Worm (Caenorhabditis elegans) whole organism, L2 larva: ENCODE data around the gene cld-1.

ENCODE experiments used
- C34F6.9 ChIP-seq: fragments of 150-350 bp; optimal IDR thresholded peaks from 2 replicates; lab custom pipeline; 2014; ENCODE audit warnings: missing biosample characterization, missing genetic modification characterization
- R02D3.7 ChIP-seq: fragments of 150-350 bp; optimal IDR thresholded peaks from 2 replicates; lab custom pipeline; 2014; ENCODE audit warnings: missing biosample characterization, missing genetic modification characterization
- ZK546.5 ChIP-seq: sonication (generic microtip); optimal IDR thresholded peaks from 2 replicates; lab custom pipeline; 2017; ENCODE audit warnings: missing biosample characterization, missing genetic modification characterization
- ama-1 ChIP-seq: fragments of 150-350 bp; optimal IDR thresholded peaks from 2 replicates; lab custom pipeline; 2018; ENCODE audit warnings: inconsistent platforms
- ceh-16 ChIP-seq: fragments of 150-350 bp; optimal IDR thresholded peaks from 2 replicates; lab custom pipeline; 2014; ENCODE audit warnings: missing biosample characterization, missing genetic modification characterization
- ceh-82 ChIP-seq: fragments of 150-350 bp; optimal IDR thresholded peaks from 2 replicates; lab custom pipeline; 2014; ENCODE audit warnings: missing biosample characterization, missing genetic modification characterization
- crh-2 ChIP-seq: sonication (generic microtip); optimal IDR thresholded peaks from 2 replicates; lab custom pipeline; 2017; ENCODE audit warnings: missing biosample characterization, missing genetic modification characterization
- dmd-4 ChIP-seq: sonication (generic microtip); optimal IDR thresholded peaks from 2 replicates; lab custom pipeline; 2017; ENCODE audit warnings: missing biosample characterization, missing genetic modification characterization
- egl-27 ChIP-seq: sonication (generic microtip); optimal IDR thresholded peaks from 3 replicates; lab custom pipeline; 2017; ENCODE audit warnings: missing biosample characterization, missing genetic modification reagents, missing genetic modification characterization
- elt-3 ChIP-seq: sonication (generic microtip); optimal IDR thresholded peaks from 2 replicates; lab custom pipeline; 2017; ENCODE audit warnings: missing biosample characterization, missing genetic modification characterization
- fos-1 ChIP-seq: fragments of 150-350 bp; optimal IDR thresholded peaks from 2 replicates; lab custom pipeline; 2014; ENCODE audit warnings: missing biosample characterization, missing genetic modification characterization
- gmeb-1 ChIP-seq: fragments of 150-350 bp; optimal IDR thresholded peaks from 2 replicates; lab custom pipeline; 2014; ENCODE audit warnings: missing biosample characterization, missing genetic modification characterization
- lin-11 ChIP-seq: fragments of 150-350 bp; sonication (generic microtip); optimal IDR thresholded peaks from 2 replicates; lab custom pipeline; 2014; ENCODE audit warnings: missing biosample characterization, missing genetic modification characterization, inconsistent platforms, mixed read lengths
- lin-13 ChIP-seq: fragments of 150-350 bp; optimal IDR thresholded peaks from 2 replicates; lab custom pipeline; 2014; ENCODE audit warnings: missing biosample characterization, missing genetic modification reagents, missing genetic modification characterization
- lin-39 ChIP-seq: fragments of 150-350 bp; optimal IDR thresholded peaks from 2 replicates; lab custom pipeline; 2014; ENCODE audit warnings: missing biosample characterization, missing genetic modification reagents, missing genetic modification characterization
- lsy-2 ChIP-seq, 2 experiments: fragments of 150-350 bp in 1 of 2; sonication (generic microtip) in 1 of 2; optimal IDR thresholded peaks; 2 replicates each; lab custom pipeline; 2014 to 2017; ENCODE audit warnings: missing biosample characterization in 2 of 2, missing genetic modification characterization in 2 of 2
- mab-5 ChIP-seq: fragments of 150-350 bp; optimal IDR thresholded peaks from 2 replicates; lab custom pipeline; 2014; ENCODE audit warnings: missing biosample characterization, missing genetic modification characterization
- mbf-1 ChIP-seq: sonication (generic microtip); optimal IDR thresholded peaks from 2 replicates; lab custom pipeline; 2017; ENCODE audit warnings: missing biosample characterization, missing genetic modification characterization
- mdl-1 ChIP-seq, 2 experiments: fragments of 150-350 bp in 1 of 2; sonication (generic microtip) in 1 of 2; optimal IDR thresholded peaks; 2 replicates each; lab custom pipeline; 2017; ENCODE audit warnings: missing biosample characterization in 2 of 2, missing genetic modification characterization in 2 of 2
- nhr-10 ChIP-seq: sonication (generic microtip); optimal IDR thresholded peaks from 2 replicates; lab custom pipeline; 2017; ENCODE audit warnings: missing biosample characterization, missing genetic modification characterization
- nhr-21 ChIP-seq: fragments of 150-350 bp; optimal IDR thresholded peaks from 2 replicates; lab custom pipeline; 2014; ENCODE audit warnings: missing biosample characterization, missing genetic modification characterization
- nhr-23 ChIP-seq: fragments of 150-350 bp; optimal IDR thresholded peaks from 2 replicates; lab custom pipeline; 2014; ENCODE audit warnings: missing biosample characterization, missing genetic modification reagents, missing genetic modification characterization
- nhr-237 ChIP-seq: fragments of 150-350 bp; optimal IDR thresholded peaks from 2 replicates; lab custom pipeline; 2014; ENCODE audit warnings: missing biosample characterization, missing genetic modification characterization
- nhr-25 ChIP-seq: fragments of 150-350 bp; sonication (generic microtip); optimal IDR thresholded peaks from 3 replicates; lab custom pipeline; 2014; ENCODE audit warnings: missing biosample characterization, missing genetic modification characterization
- nhr-77 ChIP-seq: fragments of 150-350 bp; optimal IDR thresholded peaks from 2 replicates; lab custom pipeline; 2014; ENCODE audit warnings: missing biosample characterization, missing genetic modification characterization
- sem-4 ChIP-seq: fragments of 150-350 bp; optimal IDR thresholded peaks from 2 replicates; lab custom pipeline; 2014; ENCODE audit warnings: missing biosample characterization, missing genetic modification reagents, missing genetic modification characterization
- skn-1 ChIP-seq: sonication (generic microtip); optimal IDR thresholded peaks from 2 replicates; lab custom pipeline; 2017; ENCODE audit warnings: missing biosample characterization, missing genetic modification characterization
- sma-9 ChIP-seq, 2 experiments: fragments of 150-350 bp in 1 of 2; sonication (generic microtip) in 1 of 2; optimal IDR thresholded peaks; 2 replicates each; lab custom pipeline; 2014 to 2016; ENCODE audit warnings: missing genetic modification characterization in 2 of 2, mild to moderate bottlenecking in 1 of 2, missing biosample characterization in 1 of 2, missing compliant biosample characterization in 1 of 2, missing genetic modification reagents in 1 of 2, moderate library complexity in 1 of 2
- snpc-4 ChIP-seq: fragments of 150-350 bp; optimal IDR thresholded peaks from 2 replicates; lab custom pipeline; 2014; ENCODE audit warnings: missing biosample characterization, missing genetic modification characterization
- unc-39 ChIP-seq: fragments of 150-350 bp; optimal IDR thresholded peaks from 2 replicates; lab custom pipeline; 2014; ENCODE audit warnings: missing biosample characterization, missing genetic modification characterization
- unc-62 ChIP-seq: fragments of 150-350 bp; optimal IDR thresholded peaks from 2 replicates; lab custom pipeline; 2014; ENCODE audit warnings: missing biosample characterization, missing genetic modification reagents, missing genetic modification characterization
- zag-1 ChIP-seq: fragments of 150-350 bp; optimal IDR thresholded peaks from 2 replicates; lab custom pipeline; 2014; ENCODE audit warnings: missing biosample characterization, missing genetic modification characterization
- ztf-1 ChIP-seq: fragments of 200-800 bp; sonication (Bioruptor generic); conservative IDR thresholded peaks from 2 replicates; pipeline ENCODE4 v1.3.6; 2022; ENCODE audit warnings: missing genetic modification characterization, missing compliant biosample characterization
- ztf-11 ChIP-seq: sonication (generic microtip); optimal IDR thresholded peaks from 2 replicates; lab custom pipeline; 2017; ENCODE audit warnings: missing biosample characterization, missing genetic modification characterization
- ztf-4 ChIP-seq: fragments of 150-350 bp; optimal IDR thresholded peaks from 2 replicates; lab custom pipeline; 2014; ENCODE audit warnings: missing biosample characterization, missing genetic modification characterization

The cld-1 gene

DNA sequence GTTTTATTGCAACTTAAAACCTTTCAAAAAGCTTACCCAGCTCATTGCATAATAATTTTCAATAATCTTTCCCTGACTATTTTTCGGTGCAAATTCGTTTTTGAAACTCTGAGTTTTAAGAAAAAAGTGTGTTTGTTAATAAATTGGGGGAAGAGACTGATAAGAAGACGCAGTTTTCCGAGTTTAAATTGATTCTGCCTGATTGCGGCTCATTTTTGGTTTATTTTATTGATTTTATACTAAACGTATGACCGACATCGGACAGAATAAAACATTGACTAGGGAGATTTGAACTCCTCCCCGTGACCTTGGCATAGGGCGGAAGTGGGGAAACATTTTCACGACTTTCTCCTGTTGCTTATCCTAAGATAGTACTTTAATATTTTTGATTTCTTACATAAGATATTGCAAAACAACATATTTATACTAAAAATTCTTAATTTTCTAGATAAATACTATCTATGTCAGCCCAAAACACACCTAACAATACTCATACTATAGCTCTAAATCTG, 39.6 kb downstream of the cld-1 start, which contains the start of gene K08D8.7:
K08D8.7 (plus strand) TSS at position 462 of the 512 bp plus-strand sequence.
- TF ChIP-seq nhr-23 = no peak
- TF ChIP-seq mab-5 = no peak
- TF ChIP-seq ztf-4 (tag; lab: Kevin White, UChicago) = no peak
- peak; percentile 70 for TF ChIP-seq fos-1 (tag; lab: Kevin White, UChicago)

DNA sequence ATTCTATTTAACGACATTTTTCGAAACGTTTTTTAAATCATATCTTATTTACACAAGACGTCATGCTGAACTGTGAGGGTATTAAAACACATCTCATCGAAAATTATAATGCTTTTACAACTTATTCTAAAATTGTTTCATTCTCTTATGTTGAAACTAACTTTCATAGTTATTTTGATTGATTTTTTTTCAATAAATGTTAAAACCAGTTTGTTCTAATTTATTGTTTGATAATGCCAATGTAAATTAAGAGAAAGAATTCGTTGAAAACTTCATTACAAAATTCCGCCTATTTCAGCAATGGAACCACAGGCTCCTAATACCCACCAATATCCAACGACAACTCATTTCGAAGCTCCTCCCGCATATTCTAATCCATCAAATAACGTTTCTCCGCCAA, 41.1 kb downstream of the cld-1 start, which contains the start of gene K08D8.11:
K08D8.11 (plus strand) TSS at position 301 of the 400 bp plus-strand sequence.
- TF ChIP-seq nhr-10 (tag; lab: Kevin White, UChicago) = no peak
- TF ChIP-seq ztf-4 (tag; lab: Kevin White, UChicago) = no peak
- no peak for TF ChIP-seq ZK546.5 (tag; lab: Kevin White, UChicago)
- TF ChIP-seq ztf-1 (GFP tag; lab: Robert Waterston, UW) = no peak
- no peak for TF ChIP-seq nhr-237 (tag; lab: Kevin White, UChicago)
- no peak for TF ChIP-seq gmeb-1 (tag; lab: Kevin White, UChicago)
- TF ChIP-seq ceh-82 (tag; lab: Kevin White, UChicago) = no peak
- no peak for TF ChIP-seq lsy-2 (tag; optimal IDR thresholded peaks at IDR 0.05; lab: Kevin White, UChicago)
- no peak for TF ChIP-seq ama-1
- no peak for TF ChIP-seq sem-4 (tag; lab: Kevin White, UChicago)
- TF ChIP-seq skn-1 = no peak
- TF ChIP-seq ceh-16 (tag; lab: Kevin White, UChicago) = no peak

DNA sequence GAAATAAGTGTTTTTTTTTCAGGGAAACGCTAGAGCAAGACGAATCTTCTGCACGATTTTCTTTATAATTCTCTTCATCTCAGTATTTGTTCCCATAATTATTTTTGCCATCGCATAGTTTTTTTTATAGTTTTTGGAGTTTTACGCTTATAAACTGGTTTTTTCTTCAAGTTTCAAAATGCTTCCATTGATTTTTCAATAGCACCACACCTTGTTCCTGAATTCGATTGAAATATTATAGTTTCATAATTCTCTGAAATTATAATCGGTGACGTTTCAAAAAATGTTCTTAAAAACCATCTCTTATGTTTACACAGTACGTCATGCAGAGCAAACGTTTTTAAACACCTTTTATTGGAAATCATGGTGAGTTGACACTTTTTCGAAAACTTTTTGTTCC, 42.9 kb downstream of the cld-1 start, which contains the start of gene K08D8.12:
K08D8.12 (plus strand) TSS at position 301 of the 400 bp plus-strand sequence.
- no peak for TF ChIP-seq nhr-23
- no peak for TF ChIP-seq lsy-2 (tag; optimal IDR thresholded peaks at IDR 0.05; lab: Kevin White, UChicago)
- TF ChIP-seq C34F6.9 (tag; lab: Kevin White, UChicago) = no peak
- no peak for TF ChIP-seq nhr-21 (tag; lab: Kevin White, UChicago)
- TF ChIP-seq lin-11 (tag; lab: Kevin White, UChicago) = no peak
- no peak for TF ChIP-seq zag-1 (tag; lab: Kevin White, UChicago)
- no peak for TF ChIP-seq dmd-4 (tag; lab: Kevin White, UChicago)
- no peak for TF ChIP-seq mbf-1 (tag; lab: Kevin White, UChicago)
- no peak for TF ChIP-seq fos-1 (tag; lab: Kevin White, UChicago)
- no peak for TF ChIP-seq ama-1
- no peak for TF ChIP-seq sem-4 (tag; lab: Kevin White, UChicago)
- no peak for TF ChIP-seq gmeb-1 (tag; lab: Kevin White, UChicago)
- TF ChIP-seq sma-9 (GFP tag; optimal IDR thresholded peaks at IDR 0.05; lab: Kevin White, UChicago) = no peak
- no peak for TF ChIP-seq sma-9 (tag; optimal IDR thresholded peaks at IDR 0.05; lab: Kevin White, UChicago)
- TF ChIP-seq lin-13 (GFP tag; lab: Kevin White, UChicago) = no peak
- no peak for TF ChIP-seq ztf-11 (tag; lab: Kevin White, UChicago)
- TF ChIP-seq nhr-25 (tag; lab: Kevin White, UChicago) = no peak
- TF ChIP-seq ztf-4 (tag; lab: Kevin White, UChicago) = no peak
- no peak for TF ChIP-seq snpc-4 (tag; lab: Kevin White, UChicago)
- TF ChIP-seq mdl-1 (tag; optimal IDR thresholded peaks at IDR 0.05; lab: Kevin White, UChicago) = no peak
- no peak for TF ChIP-seq R02D3.7 (tag; lab: Kevin White, UChicago)
- TF ChIP-seq, all 48 proteins: peak for 0

DNA sequence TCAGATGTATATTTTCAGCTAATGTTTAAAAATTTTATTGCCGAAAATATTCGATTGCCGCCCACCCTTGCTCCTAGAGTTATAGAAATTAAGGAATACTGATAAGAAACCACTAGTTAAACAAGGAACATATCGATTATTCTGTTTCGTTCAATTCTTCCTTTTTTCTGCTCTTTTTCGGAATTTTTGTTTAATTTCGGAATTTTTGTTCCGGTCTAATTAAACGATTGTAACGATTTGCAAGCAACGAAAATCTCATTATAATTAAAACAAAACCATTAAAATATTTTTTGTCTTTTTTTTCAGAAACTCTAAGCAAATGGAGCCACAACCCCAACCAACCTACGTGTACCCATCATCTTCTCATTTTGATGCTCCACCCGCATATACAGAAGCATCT, 43.9 kb downstream of the cld-1 start, which contains the start of gene K08D8.1:
K08D8.1 (plus strand) TSS at position 301 of the 400 bp plus-strand sequence.
- TF ChIP-seq ztf-11 (tag; lab: Kevin White, UChicago) (no peak), crh-2 (tag; lab: Kevin White, UChicago) (no peak), fos-1 (tag; lab: Kevin White, UChicago) (no peak), R02D3.7 (tag; lab: Kevin White, UChicago) (no peak), lin-13 (GFP tag; lab: Kevin White, UChicago) (no peak), unc-39 (tag; lab: Kevin White, UChicago) (no peak), mbf-1 (tag; lab: Kevin White, UChicago) (no peak), egl-27 (no peak), lin-11 (tag; lab: Kevin White, UChicago) (no peak), elt-3 (tag; lab: Kevin White, UChicago) (no peak), lin-39 (tag; lab: Kevin White, UChicago) (no peak), ztf-4 (tag; lab: Kevin White, UChicago) (no peak), unc-62 (no peak), nhr-77 (tag; lab: Kevin White, UChicago) (no peak)
